Worm (Caenorhabditis elegans) whole organism, late embryonic: ENCODE measurements around the gene clec-144.

Experiments used
- C08G9.2 ChIP-seq: sonication (generic microtip); optimal IDR thresholded peaks from 2 replicates; lab custom pipeline; 2016; ENCODE audit warnings: mild to moderate bottlenecking, missing genetic modification characterization, moderate library complexity, missing compliant biosample characterization
- T23F11.4 ChIP-seq: fragments of 200-800 bp; sonication (Bioruptor generic); optimal IDR thresholded peaks from 2 replicates; lab custom pipeline; 2018; ENCODE audit warnings: mild to moderate bottlenecking, missing genetic modification characterization, missing compliant biosample characterization
- ceh-22 ChIP-seq: sonication (generic microtip); optimal IDR thresholded peaks from 2 replicates; lab custom pipeline; 2017; ENCODE audit warnings: missing biosample characterization, missing genetic modification characterization
- madf-2 ChIP-seq: sonication (generic microtip); optimal IDR thresholded peaks from 2 replicates; lab custom pipeline; 2017; ENCODE audit warnings: missing genetic modification characterization, missing compliant biosample characterization
- unc-42 ChIP-seq: sonication (generic microtip); optimal IDR thresholded peaks from 2 replicates; lab custom pipeline; 2016; ENCODE audit warnings: missing genotype, missing genetic modification characterization, missing compliant biosample characterization

DNA sequence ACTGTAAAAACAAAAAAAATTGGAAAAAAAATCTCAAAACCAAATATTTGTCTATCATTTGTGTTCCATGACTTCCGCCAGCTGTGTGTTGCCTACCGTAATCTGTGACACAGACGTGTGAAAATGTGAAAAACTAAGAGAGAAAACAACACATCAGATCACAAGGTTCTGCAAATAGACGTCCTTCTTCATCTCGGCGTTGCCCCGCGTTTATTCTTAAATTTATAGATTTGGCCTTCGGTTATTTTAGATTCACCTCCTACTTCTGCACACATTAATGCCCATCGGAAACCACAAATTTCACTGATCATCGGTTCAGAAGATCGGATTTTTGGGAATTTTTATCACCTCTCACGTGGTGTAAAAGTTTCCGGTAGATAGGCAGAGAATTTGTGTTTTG is 6.7 kb upstream of the clec-144 start:
- TF ChIP-seq C08G9.2 (tag; lab: Kevin White, UChicago) (no peak), unc-42 (tag; lab: Kevin White, UChicago) (no peak), ceh-22 (no peak), madf-2 (tag; lab: Kevin White, UChicago) (no peak), T23F11.4 (GFP tag; lab: Kevin White, UChicago) (no peak)
